Fruit fly (Drosophila melanogaster): ENCODE data around the gene CG2336.

The CG2336 gene

dm6 chr3R:6580484-6580883 lies at the start of gene CG2336:
Gene CG2336, plus strand, starts transcription at chr3R:6580784.
- TF ChIP-seq h (GFP tag; optimal IDR thresholded peaks at IDR 0.05) (no peak), dmrt93B (GFP tag; optimal IDR thresholded peaks at IDR 0.05) (no peak), Mio (GFP tag; optimal IDR thresholded peaks at IDR 0.05) (no peak), Rel (GFP tag; optimal IDR thresholded peaks at IDR 0.05) (no peak), Rel (tag; optimal IDR thresholded peaks at IDR 0.05) (no peak), psq (GFP tag; optimal IDR thresholded peaks at IDR 0.05) (no peak), dl (GFP tag; optimal IDR thresholded peaks at IDR 0.05; ENCODE audit: insufficient read depth in 1 of 2, partially characterized antibody in 2 of 2) (no peak), woc (GFP tag; optimal IDR thresholded peaks at IDR 0.05) (no peak), GATAd (GFP tag; optimal IDR thresholded peaks at IDR 0.05) (no peak)

DNA sequence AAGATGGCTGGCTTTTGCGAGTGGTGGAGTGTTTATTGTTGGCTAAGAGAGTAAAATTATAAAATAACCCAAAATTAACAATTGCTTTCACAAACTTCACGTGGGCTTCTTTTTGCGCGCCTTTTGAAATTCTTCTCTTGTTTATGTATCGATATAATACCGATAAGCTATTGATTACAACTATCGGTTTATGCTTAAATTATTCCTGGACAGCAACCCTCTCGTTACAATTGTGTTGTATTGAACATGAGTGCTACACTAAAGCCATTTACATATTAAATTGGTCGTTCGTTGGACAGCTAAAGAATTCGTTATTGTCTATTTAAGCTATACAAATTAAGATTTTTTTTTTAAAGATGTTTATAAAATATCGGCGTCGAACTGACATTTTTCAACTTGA lies 46.5 kb upstream of the CG2336 start:
- TF ChIP-seq Hr83 (GFP tag; optimal IDR thresholded peaks at IDR 0.05; ENCODE audit: poor library complexity, severe bottlenecking) (no peak), dsf (GFP tag; optimal IDR thresholded peaks at IDR 0.05; ENCODE audit: borderline replicate concordance) (no peak), CrebA (GFP tag; optimal IDR thresholded peaks at IDR 0.05; ENCODE audit: borderline replicate concordance) (no peak), psq (GFP tag; optimal IDR thresholded peaks at IDR 0.05) (no peak), Myc (optimal IDR thresholded peaks at IDR 0.05) (no peak), usp (GFP tag; optimal IDR thresholded peaks at IDR 0.05) (no peak), N (GFP tag; optimal IDR thresholded peaks at IDR 0.05) (no peak), Hr78 (GFP tag; optimal IDR thresholded peaks at IDR 0.05) (no peak), tai (GFP tag; optimal IDR thresholded peaks at IDR 0.05) (no peak), woc (GFP tag; optimal IDR thresholded peaks at IDR 0.05) (no peak), dl (GFP tag; optimal IDR thresholded peaks at IDR 0.05; ENCODE audit: insufficient read depth in 1 of 2, partially characterized antibody in 2 of 2) (no peak), Dfd (GFP tag; optimal IDR thresholded peaks at IDR 0.05) (no peak), h (GFP tag; optimal IDR thresholded peaks at IDR 0.05) (no peak), pan (optimal IDR thresholded peaks at IDR 0.05) (no peak), foxo (GFP tag; optimal IDR thresholded peaks at IDR 0.05) (no peak)

dm6 chr3R:6548736-6549135 lies 31.8 kb upstream of the CG2336 start, which contains the start of gene Pif2:
Gene Pif2, plus strand, starts transcription at chr3R:6549036.
- TF ChIP-seq OdsH (GFP tag; optimal IDR thresholded peaks at IDR 0.05), result no peak
- no peak for TF ChIP-seq jim (GFP tag; optimal IDR thresholded peaks at IDR 0.05)
- TF ChIP-seq br (GFP tag; optimal IDR thresholded peaks at IDR 0.05), result no peak
- no peak for TF ChIP-seq Dif (GFP tag; optimal IDR thresholded peaks at IDR 0.05; ENCODE audit: partially characterized antibody)
- TF ChIP-seq N (GFP tag; optimal IDR thresholded peaks at IDR 0.05), result no peak
- TF ChIP-seq Hr78 (GFP tag; optimal IDR thresholded peaks at IDR 0.05), result no peak

- TF ChIP-seq psq (GFP tag; optimal IDR thresholded peaks at IDR 0.05), result no peak
- TF ChIP-seq rgr (GFP tag; optimal IDR thresholded peaks at IDR 0.05), result no peak
- TF ChIP-seq N (GFP tag; optimal IDR thresholded peaks at IDR 0.05), result no peak
- no peak for TF ChIP-seq dl (GFP tag; optimal IDR thresholded peaks at IDR 0.05; ENCODE audit: insufficient read depth in 1 of 2, partially characterized antibody in 2 of 2)
- no peak for TF ChIP-seq Myc (optimal IDR thresholded peaks at IDR 0.05)
- no peak for TF ChIP-seq foxo (GFP tag; optimal IDR thresholded peaks at IDR 0.05)
- TF ChIP-seq dsf (GFP tag; optimal IDR thresholded peaks at IDR 0.05; ENCODE audit: borderline replicate concordance), result no peak
- no peak for TF ChIP-seq sage (GFP tag; optimal IDR thresholded peaks at IDR 0.05)
- TF ChIP-seq fru (GFP tag; optimal IDR thresholded peaks at IDR 0.05), result no peak
- TF ChIP-seq lola (GFP tag; optimal IDR thresholded peaks at IDR 0.05), result no peak
- no peak for TF ChIP-seq CrebA (GFP tag; optimal IDR thresholded peaks at IDR 0.05; ENCODE audit: borderline replicate concordance)
- no peak for TF ChIP-seq Dfd (GFP tag; optimal IDR thresholded peaks at IDR 0.05)
- TF ChIP-seq tai (GFP tag; optimal IDR thresholded peaks at IDR 0.05), result no peak
- no peak for TF ChIP-seq Hnf4 (GFP tag; optimal IDR thresholded peaks at IDR 0.05)
- TF ChIP-seq CG32264 (GFP tag; optimal IDR thresholded peaks at IDR 0.05), result no peak
- no peak for TF ChIP-seq h (GFP tag; optimal IDR thresholded peaks at IDR 0.05)
- no peak for TF ChIP-seq HLH106 (tag; optimal IDR thresholded peaks at IDR 0.05)
- TF ChIP-seq Hr83 (GFP tag; optimal IDR thresholded peaks at IDR 0.05; ENCODE audit: poor library complexity, severe bottlenecking), result no peak
- no peak for TF ChIP-seq ey (GFP tag; optimal IDR thresholded peaks at IDR 0.05)
Observed at dm6 chr3R:6560251-6560650, 20.3 kb upstream of the CG2336 start, which contains the start of gene CG1137. Gene CG1137, minus strand, starts transcription at chr3R:6560351.

dm6 chr3R:6568835-6569234 lies 11.7 kb upstream of the CG2336 start:
- no peak for TF ChIP-seq N (GFP tag; optimal IDR thresholded peaks at IDR 0.05)
- TF ChIP-seq HLH106 (tag; optimal IDR thresholded peaks at IDR 0.05), result no peak
- no peak for TF ChIP-seq fru (GFP tag; optimal IDR thresholded peaks at IDR 0.05)
- no peak for TF ChIP-seq rgr (GFP tag; optimal IDR thresholded peaks at IDR 0.05)
- TF ChIP-seq pan (optimal IDR thresholded peaks at IDR 0.05), result no peak
- no peak for TF ChIP-seq psq (GFP tag; optimal IDR thresholded peaks at IDR 0.05)
- no peak for TF ChIP-seq Jra (GFP tag; optimal IDR thresholded peaks at IDR 0.05)
- no peak for TF ChIP-seq dmrt93B (GFP tag; optimal IDR thresholded peaks at IDR 0.05)
- TF ChIP-seq CrebA (GFP tag; optimal IDR thresholded peaks at IDR 0.05; ENCODE audit: borderline replicate concordance), result no peak
- TF ChIP-seq woc (GFP tag; optimal IDR thresholded peaks at IDR 0.05), result no peak
- TF ChIP-seq sv (GFP tag; optimal IDR thresholded peaks at IDR 0.05), result no peak
- TF ChIP-seq Myc (optimal IDR thresholded peaks at IDR 0.05), result no peak
- TF ChIP-seq Vsx2 (GFP tag; optimal IDR thresholded peaks at IDR 0.05; ENCODE audit: partially characterized antibody), result no peak
- TF ChIP-seq Abd-B (GFP tag; optimal IDR thresholded peaks at IDR 0.05), result no peak
- TF ChIP-seq GATAd (GFP tag; optimal IDR thresholded peaks at IDR 0.05), result no peak
- no peak for TF ChIP-seq h (GFP tag; optimal IDR thresholded peaks at IDR 0.05)
- no peak for TF ChIP-seq Hnf4 (GFP tag; optimal IDR thresholded peaks at IDR 0.05)

All from whole organism, wandering third instar larva.